Fruit fly (Drosophila melanogaster) ovary, adult (tissue): ENCODE data around the gene mthl1.
A peak's percentile ranks its signal among the peaks of the same experiment; 100 is the strongest.

Experiments
- CG17801 ChIP-seq: fragments of 200-800 bp; optimal IDR thresholded peaks from 2 replicates; lab custom pipeline; 2019; ENCODE audit warnings: missing biosample characterization, mild to moderate bottlenecking, missing genetic modification characterization, moderate library complexity; ENCODE audit not compliant: partially characterized antibody

Gene mthl1

dm6 chrX:16688106-16688459 is 47.3 kb downstream of the mthl1 start:
- TF ChIP-seq CG17801 (GFP tag; lab: Kevin White, UChicago): no peak

- TF ChIP-seq CG17801 (GFP tag; lab: Kevin White, UChicago): no peak
Measured at dm6 chrX:16689339-16689738, 48.6 kb downstream of the mthl1 start.

dm6 chrX:16689966-16690365 is 49.2 kb downstream of the mthl1 start:
- no peak for TF ChIP-seq CG17801 (GFP tag; lab: Kevin White, UChicago)

dm6 chrX:16690499-16690898 is 49.7 kb downstream of the mthl1 start:
- no peak for TF ChIP-seq CG17801 (GFP tag; lab: Kevin White, UChicago)

- peak; percentile 49 for TF ChIP-seq CG17801 (GFP tag; lab: Kevin White, UChicago)
Measured at dm6 chrX:16691440-16691839, 50.7 kb downstream of the mthl1 start.

dm6 chrX:16692325-16692724 is 51.6 kb downstream of the mthl1 start:
- no peak for TF ChIP-seq CG17801 (GFP tag; lab: Kevin White, UChicago)

- TF ChIP-seq CG17801 (GFP tag; lab: Kevin White, UChicago): no peak
Measured at dm6 chrX:16693805-16694387, 53.1 kb downstream of the mthl1 start.

dm6 chrX:16694477-16694876 is 53.7 kb downstream of the mthl1 start:
- no peak for TF ChIP-seq CG17801 (GFP tag; lab: Kevin White, UChicago)

dm6 chrX:16694959-16695358 is 54.2 kb downstream of the mthl1 start, which contains the start of gene Septin4:
TSS of gene Septin4 (minus strand) at chrX:16695173.
- TF ChIP-seq CG17801 (GFP tag; lab: Kevin White, UChicago): no peak

- TF ChIP-seq CG17801 (GFP tag; lab: Kevin White, UChicago): no peak
Measured at dm6 chrX:16695658-16696181, 55.0 kb downstream of the mthl1 start, which contains the start of gene CG4678. TSS of gene CG4678 (plus strand) at chrX:16696131.

- TF ChIP-seq CG17801 (GFP tag; lab: Kevin White, UChicago): no peak
Measured at dm6 chrX:16696614-16697519, 56.1 kb downstream of the mthl1 start.

- TF ChIP-seq CG17801 (GFP tag; lab: Kevin White, UChicago): no peak
Measured at dm6 chrX:16697882-16698571, 57.3 kb downstream of the mthl1 start.
